Fruit fly (Drosophila melanogaster) whole organism, embryonic: ENCODE measurements around the gene Spt3.

ENCODE experiments used
- Atf-2 ChIP-seq: fragments of 200-800 bp; sonication (Bioruptor generic); optimal IDR thresholded peaks from 2 replicates; lab custom pipeline; 2016; ENCODE audit warnings: missing biosample characterization, missing genetic modification characterization
- Bteb2 ChIP-seq: fragments of 200-800 bp; sonication (Bioruptor generic); optimal IDR thresholded peaks from 2 replicates; lab custom pipeline; 2016; ENCODE audit warnings: missing biosample characterization, missing genetic modification characterization
- CG10267 ChIP-seq: fragments of 200-800 bp; sonication (Bioruptor generic); optimal IDR thresholded peaks from 2 replicates; lab custom pipeline; 2018; ENCODE audit warnings: missing biosample characterization, mild to moderate bottlenecking, missing genetic modification characterization, moderate library complexity
- CG11398 ChIP-seq: fragments of 200-800 bp; sonication (Bioruptor generic); optimal IDR thresholded peaks from 2 replicates; lab custom pipeline; 2016; ENCODE audit warnings: missing biosample characterization, missing genetic modification characterization
- CG11504 ChIP-seq: fragments of 200-800 bp; sonication (Bioruptor generic); optimal IDR thresholded peaks from 3 replicates; lab custom pipeline; 2019; ENCODE audit warnings: missing biosample characterization, mild to moderate bottlenecking, missing genetic modification characterization, moderate library complexity
- CG12744 ChIP-seq: fragments of 200-800 bp; sonication (Bioruptor generic); optimal IDR thresholded peaks from 2 replicates; lab custom pipeline; 2016; ENCODE audit warnings: missing biosample characterization, missing genetic modification characterization
- CG13424 ChIP-seq: fragments of 200-800 bp; sonication (Bioruptor generic); optimal IDR thresholded peaks from 2 replicates; lab custom pipeline; 2019; ENCODE audit warnings: missing biosample characterization, mild to moderate bottlenecking, missing genetic modification characterization, moderate library complexity
- CG1647 ChIP-seq: fragments of 200-800 bp; sonication (Bioruptor generic); optimal IDR thresholded peaks from 3 replicates; lab custom pipeline; 2016; ENCODE audit warnings: missing biosample characterization, missing genetic modification characterization
- CG16813 ChIP-seq: fragments of 200-800 bp; sonication (Bioruptor generic); IDR thresholded peaks from 3 replicates; pipeline ENCODE4 v1.3.6; 2022; ENCODE audit warnings: missing biosample characterization, missing genetic modification characterization; ENCODE audit not compliant: partially characterized antibody
- CG17612 ChIP-seq: fragments of 200-800 bp; sonication (Bioruptor generic); IDR thresholded peaks from 2 replicates; pipeline ENCODE4 v1.3.6; 2022; ENCODE audit warnings: missing biosample characterization, missing genetic modification characterization
- CG18619 ChIP-seq: fragments of 200-800 bp; sonication (Bioruptor generic); optimal IDR thresholded peaks from 3 replicates; lab custom pipeline; 2017; ENCODE audit warnings: missing biosample characterization, mild to moderate bottlenecking, missing genetic modification characterization
- CG32532 ChIP-seq: fragments of 200-800 bp; sonication (Bioruptor generic); IDR thresholded peaks from 2 replicates; pipeline ENCODE4 v1.3.6; 2022; ENCODE audit warnings: missing biosample characterization, missing genetic modification characterization
- CG3281 ChIP-seq: fragments of 200-800 bp; sonication (Bioruptor generic); optimal IDR thresholded peaks from 3 replicates; lab custom pipeline; 2017; ENCODE audit warnings: missing biosample characterization, mild to moderate bottlenecking, missing genetic modification characterization
- CG3847 ChIP-seq: fragments of 200-800 bp; sonication (Bioruptor generic); IDR thresholded peaks from 2 replicates; pipeline ENCODE4 v1.3.6; 2022; ENCODE audit warnings: missing biosample characterization, missing genetic modification characterization
- CG4328 ChIP-seq: fragments of 200-800 bp; sonication (Bioruptor generic); optimal IDR thresholded peaks from 3 replicates; lab custom pipeline; 2017; ENCODE audit warnings: missing biosample characterization, missing genetic modification reagents, missing genetic modification characterization
- CG4424 ChIP-seq: fragments of 200-800 bp; sonication (Bioruptor generic); optimal IDR thresholded peaks from 3 replicates; lab custom pipeline; 2016; ENCODE audit warnings: missing biosample characterization, missing genetic modification characterization
- CG6175 ChIP-seq: fragments of 200-800 bp; sonication (Bioruptor generic); IDR thresholded peaks from 3 replicates; pipeline ENCODE4 v1.3.6; 2022; ENCODE audit warnings: missing biosample characterization, missing genetic modification characterization
- CG7271 ChIP-seq: fragments of 200-800 bp; sonication (Bioruptor generic); optimal IDR thresholded peaks from 2 replicates; lab custom pipeline; 2018; ENCODE audit warnings: missing biosample characterization, mild to moderate bottlenecking, missing genetic modification characterization, moderate library complexity
- CG7786 ChIP-seq: fragments of 200-800 bp; sonication (Bioruptor generic); optimal IDR thresholded peaks from 2 replicates; lab custom pipeline; 2016; ENCODE audit warnings: missing biosample characterization, missing genetic modification characterization
- CG7928 ChIP-seq: fragments of 200-800 bp; sonication (Bioruptor generic); optimal IDR thresholded peaks from 2 replicates; lab custom pipeline; 2017; ENCODE audit warnings: missing biosample characterization, mild to moderate bottlenecking, missing genetic modification characterization
- CG9215 ChIP-seq: fragments of 200-800 bp; sonication (Bioruptor generic); IDR thresholded peaks from 2 replicates; pipeline ENCODE4 v1.3.6; 2022; ENCODE audit warnings: missing biosample characterization, missing genetic modification characterization
- CG9727 ChIP-seq: fragments of 200-800 bp; sonication (Bioruptor generic); optimal IDR thresholded peaks from 3 replicates; lab custom pipeline; 2017; ENCODE audit warnings: missing biosample characterization, mild to moderate bottlenecking, missing genetic modification characterization
- CrebB ChIP-seq: fragments of 200-800 bp; sonication (Bioruptor generic); optimal IDR thresholded peaks from 3 replicates; lab custom pipeline; 2018; ENCODE audit warnings: missing biosample characterization, mild to moderate bottlenecking, missing genetic modification characterization
- D19A ChIP-seq: fragments of 200-800 bp; optimal IDR thresholded peaks from 3 replicates; lab custom pipeline; 2019; ENCODE audit warnings: missing biosample characterization, mild to moderate bottlenecking, missing genetic modification characterization, moderate library complexity
- Gug ChIP-seq: fragments of 200-800 bp; sonication (Bioruptor generic); IDR thresholded peaks from 4 replicates; pipeline ENCODE4 v1.3.6; 2022; ENCODE audit warnings: missing biosample characterization, missing genetic modification characterization
- HmgZ ChIP-seq: fragments of 200-800 bp; sonication (Bioruptor generic); optimal IDR thresholded peaks from 2 replicates; lab custom pipeline; 2018; ENCODE audit warnings: missing biosample characterization, mild to moderate bottlenecking, missing genetic modification characterization
- Hr78 ChIP-seq, 2 experiments: fragments of 200-800 bp in 1 of 2; fragments of >200 bp in 1 of 2; sonication (Bioruptor generic) in 1 of 2; optimal IDR thresholded peaks; 2 replicates each; lab custom pipeline; 2017 to 2019; ENCODE audit warnings: missing biosample characterization in 2 of 2, missing genetic modification characterization in 2 of 2, mild to moderate bottlenecking in 1 of 2, moderate library complexity in 1 of 2
- MTF-1 ChIP-seq: fragments of 200-800 bp; sonication (Bioruptor generic); optimal IDR thresholded peaks from 2 replicates; lab custom pipeline; 2018; ENCODE audit warnings: missing biosample characterization, mild to moderate bottlenecking, missing genetic modification characterization, borderline replicate concordance
- Mrtf ChIP-seq: fragments of 200-800 bp; sonication (Bioruptor generic); IDR thresholded peaks from 3 replicates; pipeline ENCODE4 v1.3.6; 2022; ENCODE audit warnings: missing biosample characterization, missing genetic modification characterization
- NfI ChIP-seq: fragments of 200-800 bp; sonication (Bioruptor generic); optimal IDR thresholded peaks from 3 replicates; lab custom pipeline; 2018; ENCODE audit warnings: missing biosample characterization, mild to moderate bottlenecking, missing genetic modification characterization, moderate library complexity
- Ptx1 ChIP-seq: fragments of 200-800 bp; sonication (Bioruptor generic); IDR thresholded peaks from 2 replicates; pipeline ENCODE4 v1.3.6; 2022; ENCODE audit warnings: missing biosample characterization, missing genetic modification characterization
- Rfx ChIP-seq: fragments of 200-800 bp; sonication (Bioruptor generic); IDR thresholded peaks from 2 replicates; pipeline ENCODE4 v1.3.6; 2022; ENCODE audit warnings: missing biosample characterization, missing genetic modification characterization
- Six4 ChIP-seq: fragments of 200-800 bp; sonication (Bioruptor generic); optimal IDR thresholded peaks from 2 replicates; lab custom pipeline; 2016; ENCODE audit warnings: missing biosample characterization, missing genetic modification characterization
- Tbp ChIP-seq: fragments of >200 bp; optimal IDR thresholded peaks from 2 replicates; lab custom pipeline; 2018; ENCODE audit warnings: missing biosample characterization, missing genetic modification characterization
- amos ChIP-seq: fragments of 200-800 bp; sonication (Bioruptor generic); IDR thresholded peaks from 2 replicates; pipeline ENCODE4 v1.3.6; 2022; ENCODE audit warnings: missing biosample characterization, missing genetic modification characterization; ENCODE audit not compliant: partially characterized antibody
- chinmo ChIP-seq: fragments of 200-800 bp; sonication (Bioruptor generic); IDR thresholded peaks from 4 replicates; pipeline ENCODE4 v1.3.6; 2022; ENCODE audit warnings: missing biosample characterization, missing genetic modification characterization; ENCODE audit not compliant: partially characterized antibody
- corto ChIP-seq: fragments of 200-800 bp; sonication (Bioruptor generic); optimal IDR thresholded peaks from 2 replicates; lab custom pipeline; 2016; ENCODE audit warnings: missing biosample characterization, mild to moderate bottlenecking, missing genetic modification characterization, moderate library complexity
- dimm ChIP-seq: fragments of 200-800 bp; sonication (Bioruptor generic); IDR thresholded peaks from 2 replicates; pipeline ENCODE4 v1.3.6; 2022; ENCODE audit warnings: missing biosample characterization, missing genetic modification characterization
- disco-r ChIP-seq: fragments of 200-800 bp; sonication (Bioruptor generic); optimal IDR thresholded peaks from 2 replicates; lab custom pipeline; 2016; ENCODE audit warnings: missing biosample characterization, missing genetic modification characterization
- dm ChIP-seq: fragments of 200-800 bp; sonication (Bioruptor generic); optimal IDR thresholded peaks from 3 replicates; lab custom pipeline; 2016; ENCODE audit warnings: missing biosample characterization, missing genetic modification characterization
- gfzf ChIP-seq: fragments of 200-800 bp; sonication (Bioruptor generic); optimal IDR thresholded peaks from 2 replicates; lab custom pipeline; 2016; ENCODE audit warnings: missing biosample characterization, mild to moderate bottlenecking, missing genetic modification characterization, moderate library complexity
- gro ChIP-seq: fragments of 200-800 bp; sonication (Bioruptor generic); optimal IDR thresholded peaks from 2 replicates; lab custom pipeline; 2016; ENCODE audit warnings: missing biosample characterization, missing genetic modification characterization
- nerfin-2 ChIP-seq: fragments of 200-800 bp; sonication (Bioruptor generic); IDR thresholded peaks from 2 replicates; pipeline ENCODE4 v1.3.6; 2022; ENCODE audit warnings: missing biosample characterization, missing genetic modification characterization; ENCODE audit not compliant: partially characterized antibody
- psq ChIP-seq: fragments of 200-800 bp; sonication (Bioruptor generic); optimal IDR thresholded peaks from 2 replicates; lab custom pipeline; 2017; ENCODE audit warnings: missing biosample characterization, missing genetic modification characterization
- row ChIP-seq: fragments of 200-800 bp; sonication (Bioruptor generic); IDR thresholded peaks from 3 replicates; pipeline ENCODE4 v1.3.6; 2022; ENCODE audit warnings: missing biosample characterization, missing genetic modification characterization
- sima ChIP-seq: fragments of 200-800 bp; sonication (Bioruptor generic); optimal IDR thresholded peaks from 2 replicates; lab custom pipeline; 2016; ENCODE audit warnings: missing biosample characterization, missing genetic modification characterization
- sqz ChIP-seq: fragments of 200-800 bp; sonication (Bioruptor generic); optimal IDR thresholded peaks from 3 replicates; lab custom pipeline; 2018; ENCODE audit warnings: missing biosample characterization, mild to moderate bottlenecking, missing genetic modification characterization
- tin ChIP-seq: fragments of 200-800 bp; sonication (Bioruptor generic); optimal IDR thresholded peaks from 3 replicates; lab custom pipeline; 2016; ENCODE audit warnings: missing biosample characterization, missing genetic modification characterization
- trem ChIP-seq: fragments of 200-800 bp; optimal IDR thresholded peaks from 3 replicates; lab custom pipeline; 2019; ENCODE audit warnings: missing biosample characterization, mild to moderate bottlenecking, missing genetic modification characterization, moderate library complexity
- tup ChIP-seq: fragments of 200-800 bp; sonication (Bioruptor generic); optimal IDR thresholded peaks from 2 replicates; lab custom pipeline; 2016; ENCODE audit warnings: missing biosample characterization, mild to moderate bottlenecking, missing genetic modification characterization, moderate library complexity
- wek ChIP-seq: fragments of 200-800 bp; sonication (Bioruptor generic); optimal IDR thresholded peaks from 3 replicates; lab custom pipeline; 2018; ENCODE audit warnings: missing biosample characterization, mild to moderate bottlenecking, missing genetic modification characterization, moderate library complexity
- zen ChIP-seq: fragments of 200-800 bp; sonication (Bioruptor generic); optimal IDR thresholded peaks from 3 replicates; lab custom pipeline; 2018; ENCODE audit warnings: missing biosample characterization, mild to moderate bottlenecking, missing genetic modification characterization, moderate library complexity

Gene Spt3

DNA sequence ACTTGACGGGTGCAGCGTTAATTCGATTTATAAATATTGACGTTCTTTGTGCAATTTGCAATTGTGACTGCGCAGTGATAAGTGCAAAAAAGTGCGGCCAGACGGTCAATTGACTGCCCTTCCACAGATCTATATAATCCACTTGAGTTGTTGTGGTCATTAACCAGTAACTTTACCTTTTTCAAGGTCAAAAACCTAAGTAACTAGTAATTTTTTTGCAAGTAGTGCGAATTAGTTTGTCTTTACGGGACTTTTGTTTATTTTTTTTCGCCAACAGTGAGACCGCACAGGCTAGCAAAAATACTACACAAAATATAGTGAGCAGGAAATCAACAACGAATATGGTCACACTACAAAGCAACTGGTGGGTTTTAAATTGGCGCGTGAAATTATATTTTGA, 42.3 kb upstream of the Spt3 start, which contains the start of gene Tango9 (continued):
- TF ChIP-seq Ptx1 (GFP tag; lab: Robert Waterston, UW) (no peak), disco-r (GFP tag; lab: Kevin White, UChicago) (no peak), CG9727 (GFP tag; lab: Kevin White, UChicago) (no peak), CG17612 (GFP tag; lab: Robert Waterston, UW) (no peak), CG4328 (no peak), Hr78 (GFP tag; optimal IDR thresholded peaks at IDR 0.05; lab: Kevin White, UChicago) (no peak), CG11504 (tag; lab: Kevin White, UChicago) (peak; percentile 47), CG12744 (GFP tag; lab: Kevin White, UChicago) (no peak), zen (tag; lab: Kevin White, UChicago) (peak; percentile 10), CG32532 (GFP tag; lab: Robert Waterston, UW) (no peak), Bteb2 (no peak), row (GFP tag; lab: Robert Waterston, UW) (no peak; the same call in 2 of the 3 replicates), CG7786 (no peak), CG7928 (GFP tag; lab: Kevin White, UChicago) (no peak), tup (no peak), MTF-1 (GFP tag; lab: Kevin White, UChicago) (no peak), tin (no peak), Rfx (GFP tag; lab: Robert Waterston, UW) (peak; percentile 13; the same call in 1 of the 2 replicates), CG7271 (tag; lab: Kevin White, UChicago) (no peak), D19A (tag; lab: Kevin White, UChicago) (no peak), CG4424 (GFP tag; lab: Kevin White, UChicago) (no peak), HmgZ (tag; lab: Kevin White, UChicago) (peak; percentile 40), NfI (GFP tag; lab: Kevin White, UChicago) (no peak), sqz (GFP tag; lab: Kevin White, UChicago) (peak; percentile 41), Six4 (GFP tag; lab: Kevin White, UChicago) (no peak), CG13424 (tag; lab: Kevin White, UChicago) (peak; percentile 1), dm (GFP tag; lab: Kevin White, UChicago) (no peak), Gug (GFP tag; lab: Robert Waterston, UW) (no peak), CG3281 (no peak), CG18619 (GFP tag; lab: Kevin White, UChicago) (no peak), CG1647 (GFP tag; lab: Kevin White, UChicago) (no peak), chinmo (no peak), CG16813 (no peak), dimm (GFP tag; lab: Robert Waterston, UW) (no peak), CG10267 (tag; lab: Kevin White, UChicago) (peak; percentile 39), sima (GFP tag; lab: Kevin White, UChicago) (no peak), trem (tag; lab: Kevin White, UChicago) (peak; percentile 63), CG3847 (no peak), amos (no peak), Mrtf (GFP tag; lab: Robert Waterston, UW) (no peak), gro (GFP tag; lab: Kevin White, UChicago) (no peak), corto (GFP tag; lab: Kevin White, UChicago) (no peak), CG6175 (GFP tag; lab: Robert Waterston, UW) (no peak), wek (GFP tag; lab: Kevin White, UChicago) (no peak), nerfin-2 (no peak), psq (GFP tag; lab: Kevin White, UChicago) (no peak), CG9215 (GFP tag; lab: Robert Waterston, UW) (no peak), gfzf (GFP tag; lab: Kevin White, UChicago) (peak; percentile 92), Atf-2 (GFP tag; lab: Kevin White, UChicago) (no peak), CG11398 (no peak), Tbp (GFP tag; lab: Kevin White, UChicago) (no peak), CrebB (tag; lab: Kevin White, UChicago) (no peak)
